Worm (Caenorhabditis elegans): Measurements from ENCODE around the gene kvs-3.
A peak's percentile ranks its signal among the peaks of the same experiment; 100 is the strongest.

DNA sequence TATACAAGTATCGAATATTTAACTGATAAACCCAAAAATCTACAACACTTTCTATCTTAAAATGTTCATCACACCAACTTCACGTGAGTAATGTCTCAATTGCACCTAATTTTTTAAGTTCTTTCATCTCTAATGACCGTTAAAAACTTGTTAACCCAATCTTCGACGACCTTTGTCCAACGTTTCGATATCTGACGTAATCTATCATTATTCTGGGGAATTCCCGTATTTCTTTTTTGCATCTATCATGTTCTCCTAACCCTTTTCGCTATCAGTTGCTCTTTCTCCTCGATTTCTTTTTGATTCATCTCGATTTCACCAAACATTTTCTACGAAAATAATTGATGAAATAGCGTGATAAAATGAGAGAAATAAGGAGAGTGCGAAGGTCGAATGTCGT is 9.6 kb downstream of the kvs-3 start:
- TF ChIP-seq lin-11 (tag; optimal IDR thresholded peaks at IDR 0.05) (no peak), sma-3 (GFP tag; optimal IDR thresholded peaks at IDR 0.05) (peak; percentile 8)
